Worm (Caenorhabditis elegans) whole organism, dauer: ENCODE measurements around the gene hch-1.

Source experiments
- unc-62 ChIP-seq: sonication (generic microtip); optimal IDR thresholded peaks from 2 replicates; lab custom pipeline; 2017; ENCODE audit warnings: missing biosample characterization, missing genetic modification reagents, missing genetic modification characterization

hch-1 gene

ce11 chrX:14661918-14662317 lies 37.9 kb downstream of the hch-1 start:
- no peak for TF ChIP-seq unc-62 (GFP tag; lab: Kevin White, UChicago)

- no peak for TF ChIP-seq unc-62 (GFP tag; lab: Kevin White, UChicago)
Measured at ce11 chrX:14659454-14659853, 40.3 kb downstream of the hch-1 start.

- TF ChIP-seq unc-62 (GFP tag; lab: Kevin White, UChicago), result no peak
Measured at ce11 chrX:14657445-14657844, 42.3 kb downstream of the hch-1 start.

ce11 chrX:14654668-14655067 lies 45.1 kb downstream of the hch-1 start, which contains the start of gene syg-2:
Gene syg-2 (plus strand): TSS chrX:14654968.
- no peak for TF ChIP-seq unc-62 (GFP tag; lab: Kevin White, UChicago)

ce11 chrX:14653486-14653885 lies 46.3 kb downstream of the hch-1 start:
- no peak for TF ChIP-seq unc-62 (GFP tag; lab: Kevin White, UChicago)

- TF ChIP-seq unc-62 (GFP tag; lab: Kevin White, UChicago), result no peak
Measured at ce11 chrX:14652058-14652457, 47.7 kb downstream of the hch-1 start.

- TF ChIP-seq unc-62 (GFP tag; lab: Kevin White, UChicago), result no peak
Measured at ce11 chrX:14649224-14649623, 50.6 kb downstream of the hch-1 start.
